Fruit fly (Drosophila melanogaster): ENCODE results near the gene Aduk.

Gene Aduk

DNA sequence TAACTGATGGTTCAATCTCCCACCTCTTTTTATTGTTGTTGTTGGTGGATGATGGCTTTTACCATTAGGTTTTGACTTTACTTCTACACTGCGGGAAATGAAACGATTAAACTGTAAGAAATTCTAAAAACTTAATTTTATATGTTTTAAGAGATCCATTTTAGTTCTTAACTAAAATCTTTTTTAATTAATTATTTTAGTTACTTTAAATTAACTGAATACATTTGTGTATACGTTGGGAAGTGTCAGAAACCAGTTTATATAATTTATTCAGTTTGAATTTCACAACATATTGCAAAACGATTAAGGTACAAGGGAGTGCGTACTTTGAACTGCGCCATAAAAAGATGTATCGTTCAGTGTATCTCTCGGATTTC lies 18.8 kb upstream of the Aduk start (continued):
- TF ChIP-seq pros (GFP tag; optimal IDR thresholded peaks at IDR 0.05), result no peak
- peak; percentile 91 for TF ChIP-seq unpg (GFP tag; optimal IDR thresholded peaks at IDR 0.05)
- TF ChIP-seq cas (GFP tag; IDR thresholded peaks at IDR 0.05), result no peak
- TF ChIP-seq Dad (GFP tag; optimal IDR thresholded peaks at IDR 0.05), result no peak
- no peak for TF ChIP-seq CG8478 (optimal IDR thresholded peaks at IDR 0.05)
- TF ChIP-seq Ets97D (GFP tag; optimal IDR thresholded peaks at IDR 0.05), result no peak
- no peak for TF ChIP-seq sob (GFP tag; IDR thresholded peaks at IDR 0.05)
- no peak for TF ChIP-seq HLH3B (GFP tag; IDR thresholded peaks at IDR 0.05)
- no peak for TF ChIP-seq Adf1 (GFP tag; IDR thresholded peaks at IDR 0.05)
- no peak for TF ChIP-seq yki (optimal IDR thresholded peaks at IDR 0.05)
- peak; percentile 77 for TF ChIP-seq CG10431 (GFP tag; optimal IDR thresholded peaks at IDR 0.05)
- TF ChIP-seq CG11093 (GFP tag; IDR thresholded peaks at IDR 0.05), result peak; percentile 64; the same call in 2 of the 3 replicates
- peak; percentile 89 for TF ChIP-seq BtbVII (GFP tag; optimal IDR thresholded peaks at IDR 0.05)
- TF ChIP-seq CG3065 (GFP tag; optimal IDR thresholded peaks at IDR 0.05), result peak; percentile 58
- TF ChIP-seq gro (GFP tag; optimal IDR thresholded peaks at IDR 0.05), result no peak
- peak; percentile 93 for TF ChIP-seq CG17829 (tag; optimal IDR thresholded peaks at IDR 0.05)
- TF ChIP-seq NC2β (GFP tag; optimal IDR thresholded peaks at IDR 0.05), result peak; percentile 16
- peak; percentile 51 for TF ChIP-seq CG30020 (tag; optimal IDR thresholded peaks at IDR 0.05)
- no peak for TF ChIP-seq Aef1 (GFP tag; IDR thresholded peaks at IDR 0.05)
- no peak for TF ChIP-seq ash1 (GFP tag; optimal IDR thresholded peaks at IDR 0.05)
- peak; percentile 63 for TF ChIP-seq CG6654 (GFP tag; optimal IDR thresholded peaks at IDR 0.05)
- TF ChIP-seq Rx (GFP tag; IDR thresholded peaks at IDR 0.05), result no peak
- TF ChIP-seq lilli (GFP tag; optimal IDR thresholded peaks at IDR 0.05), result peak; percentile 62
- TF ChIP-seq CG7372 (GFP tag; IDR thresholded peaks at IDR 0.05), result no peak
- no peak for TF ChIP-seq CG3726 (GFP tag; IDR thresholded peaks at IDR 0.05)
- no peak for TF ChIP-seq ci (GFP tag; IDR thresholded peaks at IDR 0.05)
- TF ChIP-seq CG7928 (GFP tag; optimal IDR thresholded peaks at IDR 0.05), result peak; percentile 40
- TF ChIP-seq CG2712 (tag; optimal IDR thresholded peaks at IDR 0.05), result peak; percentile 96
- peak; percentile 93 for TF ChIP-seq CoRest (tag; optimal IDR thresholded peaks at IDR 0.05)
- TF ChIP-seq CG17359 (tag; optimal IDR thresholded peaks at IDR 0.05), result peak; percentile 91
- TF ChIP-seq CG10274 (GFP tag; optimal IDR thresholded peaks at IDR 0.05), result peak; percentile 54
- no peak for TF ChIP-seq B-H2 (GFP tag; optimal IDR thresholded peaks at IDR 0.05)
- no peak for TF ChIP-seq BEAF-32 (GFP tag; optimal IDR thresholded peaks at IDR 0.05)
- TF ChIP-seq dysf (GFP tag; IDR thresholded peaks at IDR 0.05), result no peak
- TF ChIP-seq CG10147 (GFP tag; optimal IDR thresholded peaks at IDR 0.05), result peak; percentile 82
- peak; percentile 55; the same call in 1 of the 4 replicates for TF ChIP-seq Gug (GFP tag; IDR thresholded peaks at IDR 0.05)
- TF ChIP-seq CG5180 (GFP tag; optimal IDR thresholded peaks at IDR 0.05), result peak; percentile 64
- no peak for TF ChIP-seq sens-2 (GFP tag; IDR thresholded peaks at IDR 0.05)
- TF ChIP-seq Camta (GFP tag; optimal IDR thresholded peaks at IDR 0.05), result peak; percentile 27
- TF ChIP-seq sd (tag; optimal IDR thresholded peaks at IDR 0.05), result no peak
- TF ChIP-seq CG32532 (GFP tag; IDR thresholded peaks at IDR 0.05), result no peak
- peak; percentile 64 for TF ChIP-seq CG8290 (GFP tag; optimal IDR thresholded peaks at IDR 0.05)
- peak in 1 of 2 experiments; percentile 51 for TF ChIP-seq CG8290 (tag; optimal IDR thresholded peaks at IDR 0.05)
- TF ChIP-seq cwo (GFP tag; optimal IDR thresholded peaks at IDR 0.05), result peak; percentile 80
- no peak for TF ChIP-seq chinmo (GFP tag; IDR thresholded peaks at IDR 0.05; ENCODE audit: partially characterized antibody)
- peak; percentile 78 for TF ChIP-seq Max (GFP tag; optimal IDR thresholded peaks at IDR 0.05)
- TF ChIP-seq CG9932 (GFP tag; IDR thresholded peaks at IDR 0.05), result no peak
- TF ChIP-seq Dbx (GFP tag; IDR thresholded peaks at IDR 0.05), result no peak
- peak; percentile 93 for TF ChIP-seq CG10979 (tag; optimal IDR thresholded peaks at IDR 0.05)
- TF ChIP-seq vvl (GFP tag; IDR thresholded peaks at IDR 0.05), result no peak
- TF ChIP-seq CG9876 (GFP tag; optimal IDR thresholded peaks at IDR 0.05), result no peak
- TF ChIP-seq dmrt11E (tag; optimal IDR thresholded peaks at IDR 0.05), result peak; percentile 84
- TF ChIP-seq CG33557 (GFP tag; optimal IDR thresholded peaks at IDR 0.05), result peak; percentile 60

Measured in whole organism, embryonic.